Fruit fly (Drosophila melanogaster) whole organism, embryonic: ENCODE data around the gene Fancl.

Source experiments
- Asciz ChIP-seq: fragments of 200-800 bp; sonication (Bioruptor generic); optimal IDR thresholded peaks from 2 replicates; lab custom pipeline; 2017; ENCODE audit warnings: missing biosample characterization, mild to moderate bottlenecking, missing genetic modification characterization, missing genetic modification reagents
- CG10462 ChIP-seq: fragments of 200-800 bp; sonication (Bioruptor generic); optimal IDR thresholded peaks from 2 replicates; lab custom pipeline; 2016; ENCODE audit warnings: missing biosample characterization, missing genetic modification characterization
- CG10654 ChIP-seq: fragments of 200-800 bp; sonication (Bioruptor generic); optimal IDR thresholded peaks from 2 replicates; lab custom pipeline; 2016; ENCODE audit warnings: missing biosample characterization, missing genetic modification characterization
- CG11085 ChIP-seq: fragments of 200-800 bp; sonication (Bioruptor generic); IDR thresholded peaks from 2 replicates; pipeline ENCODE4 v1.3.6; 2022; ENCODE audit warnings: missing biosample characterization, missing genetic modification characterization
- CG11723 ChIP-seq: fragments of 200-800 bp; sonication (Bioruptor generic); optimal IDR thresholded peaks from 2 replicates; lab custom pipeline; 2017; ENCODE audit warnings: missing biosample characterization, mild to moderate bottlenecking, missing genetic modification characterization
- CG15073 ChIP-seq: fragments of 200-800 bp; sonication (Bioruptor generic); optimal IDR thresholded peaks from 2 replicates; lab custom pipeline; 2016; ENCODE audit warnings: missing biosample characterization, missing genetic modification characterization
- CG1602 ChIP-seq: fragments of 200-800 bp; sonication (Bioruptor generic); optimal IDR thresholded peaks from 3 replicates; lab custom pipeline; 2016; ENCODE audit warnings: missing biosample characterization, missing genetic modification characterization
- CG1792 ChIP-seq: fragments of 200-800 bp; sonication (Bioruptor generic); optimal IDR thresholded peaks from 2 replicates; lab custom pipeline; 2016; ENCODE audit warnings: missing biosample characterization, missing genetic modification characterization
- CG2678 ChIP-seq: fragments of 200-800 bp; sonication (Bioruptor generic); optimal IDR thresholded peaks from 3 replicates; lab custom pipeline; 2019; ENCODE audit warnings: missing biosample characterization, mild to moderate bottlenecking, missing genetic modification characterization, moderate library complexity
- CG2875 ChIP-seq: fragments of 200-800 bp; sonication (Bioruptor generic); optimal IDR thresholded peaks from 2 replicates; lab custom pipeline; 2017; ENCODE audit warnings: missing biosample characterization, mild to moderate bottlenecking, missing genetic modification characterization, missing genetic modification reagents
- CG2889 ChIP-seq: fragments of 200-800 bp; sonication (Bioruptor generic); IDR thresholded peaks from 3 replicates; pipeline ENCODE4 v1.3.6; 2022; ENCODE audit warnings: missing biosample characterization, missing genetic modification characterization
- CG3407 ChIP-seq: fragments of 200-800 bp; sonication (Bioruptor generic); optimal IDR thresholded peaks from 2 replicates; lab custom pipeline; 2018; ENCODE audit warnings: missing biosample characterization, mild to moderate bottlenecking, missing genetic modification characterization
- CG34224 ChIP-seq: fragments of 200-800 bp; sonication (Bioruptor generic); IDR thresholded peaks from 3 replicates; pipeline ENCODE4 v1.3.6; 2022; ENCODE audit warnings: missing biosample characterization, missing genetic modification characterization; ENCODE audit not compliant: partially characterized antibody
- CG4707 ChIP-seq: fragments of 200-800 bp; sonication (Bioruptor generic); optimal IDR thresholded peaks from 2 replicates; lab custom pipeline; 2018; ENCODE audit warnings: missing biosample characterization, mild to moderate bottlenecking, missing genetic modification characterization, moderate library complexity
- CG4820 ChIP-seq: fragments of 200-800 bp; sonication (Bioruptor generic); optimal IDR thresholded peaks from 3 replicates; lab custom pipeline; 2016; ENCODE audit warnings: missing biosample characterization, missing genetic modification characterization
- CG5245 ChIP-seq: fragments of 200-800 bp; sonication (Bioruptor generic); optimal IDR thresholded peaks from 3 replicates; lab custom pipeline; 2016; ENCODE audit warnings: missing biosample characterization, missing genetic modification characterization
- CG6813 ChIP-seq: fragments of 200-800 bp; sonication (Bioruptor generic); optimal IDR thresholded peaks from 2 replicates; lab custom pipeline; 2017; ENCODE audit warnings: missing biosample characterization, missing genetic modification characterization, mild to moderate bottlenecking, moderate library complexity, missing genetic modification reagents
- CG7839 ChIP-seq: fragments of 200-800 bp; sonication (Bioruptor generic); optimal IDR thresholded peaks from 3 replicates; lab custom pipeline; 2018; ENCODE audit warnings: missing biosample characterization, mild to moderate bottlenecking, missing genetic modification characterization, moderate library complexity
- ERR ChIP-seq: fragments of 200-800 bp; sonication (Bioruptor generic); optimal IDR thresholded peaks from 2 replicates; lab custom pipeline; 2016; ENCODE audit warnings: missing biosample characterization, missing genetic modification characterization
- Fer3 ChIP-seq: fragments of 200-800 bp; sonication (Bioruptor generic); optimal IDR thresholded peaks from 2 replicates; lab custom pipeline; 2018; ENCODE audit warnings: missing biosample characterization, mild to moderate bottlenecking, missing genetic modification characterization, moderate library complexity
- Gug ChIP-seq: fragments of 200-800 bp; sonication (Bioruptor generic); IDR thresholded peaks from 4 replicates; pipeline ENCODE4 v1.3.6; 2022; ENCODE audit warnings: missing biosample characterization, missing genetic modification characterization
- HLH3B ChIP-seq: fragments of 200-800 bp; sonication (Bioruptor generic); IDR thresholded peaks from 2 replicates; pipeline ENCODE4 v1.3.6; 2022; ENCODE audit warnings: missing biosample characterization, missing genetic modification characterization
- HmgZ ChIP-seq: fragments of 200-800 bp; sonication (Bioruptor generic); optimal IDR thresholded peaks from 2 replicates; lab custom pipeline; 2018; ENCODE audit warnings: missing biosample characterization, mild to moderate bottlenecking, missing genetic modification characterization
- Hsf ChIP-seq: fragments of 200-800 bp; sonication (Bioruptor generic); optimal IDR thresholded peaks from 3 replicates; lab custom pipeline; 2016; ENCODE audit warnings: missing biosample characterization, missing genetic modification characterization
- Med ChIP-seq: fragments of 200-800 bp; sonication (Bioruptor generic); peaks from one replicate; lab custom pipeline; 2016; ENCODE audit warnings: missing biosample characterization, missing genetic modification characterization, mild to moderate bottlenecking, inconsistent platforms, moderate library complexity
- Meics ChIP-seq: fragments of 200-800 bp; sonication (Bioruptor generic); optimal IDR thresholded peaks from 2 replicates; lab custom pipeline; 2017; ENCODE audit warnings: missing biosample characterization, mild to moderate bottlenecking, missing genetic modification characterization
- Nf-YA ChIP-seq: fragments of 200-800 bp; sonication (Bioruptor generic); IDR thresholded peaks from 2 replicates; pipeline ENCODE4 v1.3.6; 2022; ENCODE audit warnings: missing biosample characterization, missing genetic modification characterization
- Scr ChIP-seq: fragments of 200-800 bp; sonication (Bioruptor generic); IDR thresholded peaks from 2 replicates; pipeline ENCODE4 v1.3.6; 2022; ENCODE audit warnings: missing biosample characterization, missing genetic modification characterization; ENCODE audit not compliant: partially characterized antibody
- YL-1 ChIP-seq: fragments of 200-800 bp; sonication (Bioruptor generic); optimal IDR thresholded peaks from 3 replicates; lab custom pipeline; 2017; ENCODE audit warnings: missing biosample characterization, mild to moderate bottlenecking, missing genetic modification characterization
- ab ChIP-seq: fragments of 200-800 bp; sonication (Bioruptor generic); optimal IDR thresholded peaks from 2 replicates; lab custom pipeline; 2016; ENCODE audit warnings: missing biosample characterization, missing genetic modification characterization
- abd-A ChIP-seq: fragments of 200-800 bp; sonication (Bioruptor generic); optimal IDR thresholded peaks from 3 replicates; lab custom pipeline; 2019; ENCODE audit warnings: missing biosample characterization, mild to moderate bottlenecking, missing genetic modification characterization, moderate library complexity
- croc ChIP-seq: fragments of 200-800 bp; sonication (Bioruptor generic); conservative IDR thresholded peaks from 3 replicates; pipeline ENCODE4 v1.3.6; 2022; ENCODE audit warnings: missing biosample characterization, missing genetic modification characterization
- fd102C ChIP-seq: fragments of 200-800 bp; sonication (Bioruptor generic); optimal IDR thresholded peaks from 2 replicates; lab custom pipeline; 2018; ENCODE audit warnings: missing biosample characterization, mild to moderate bottlenecking, missing genetic modification characterization, moderate library complexity
- hb ChIP-seq: fragments of 200-800 bp; sonication (Bioruptor generic); IDR thresholded peaks from 3 replicates; pipeline ENCODE4 v1.3.6; 2022; ENCODE audit warnings: missing biosample characterization, missing genetic modification characterization; ENCODE audit not compliant: partially characterized antibody
- hbn ChIP-seq: fragments of 200-800 bp; sonication (Bioruptor generic); IDR thresholded peaks from 2 replicates; pipeline ENCODE4 v1.3.6; 2022; ENCODE audit warnings: missing biosample characterization, missing genetic modification characterization; ENCODE audit not compliant: partially characterized antibody
- hth ChIP-seq: fragments of >200 bp; optimal IDR thresholded peaks from 2 replicates; lab custom pipeline; 2017; ENCODE audit warnings: inconsistent platforms
- kah ChIP-seq: fragments of 200-800 bp; sonication (Bioruptor generic); optimal IDR thresholded peaks from 2 replicates; lab custom pipeline; 2018; ENCODE audit warnings: missing biosample characterization, mild to moderate bottlenecking, missing genetic modification characterization
- kay ChIP-seq: fragments of 200-800 bp; sonication (Bioruptor generic); optimal IDR thresholded peaks from 2 replicates; lab custom pipeline; 2016; ENCODE audit warnings: missing biosample characterization, missing genetic modification characterization
- pb ChIP-seq: fragments of 200-800 bp; sonication (Bioruptor generic); optimal IDR thresholded peaks from 3 replicates; lab custom pipeline; 2016; ENCODE audit warnings: missing biosample characterization, missing genetic modification characterization
- peb ChIP-seq: fragments of 200-800 bp; sonication (Bioruptor generic); IDR thresholded peaks from 2 replicates; pipeline ENCODE4 v1.3.6; 2022; ENCODE audit warnings: missing biosample characterization, missing genetic modification characterization
- pum ChIP-seq: fragments of 200-800 bp; sonication (Bioruptor generic); optimal IDR thresholded peaks from 2 replicates; lab custom pipeline; 2016; ENCODE audit warnings: missing biosample characterization, missing genetic modification characterization
- rib ChIP-seq: fragments of 200-800 bp; sonication (Bioruptor generic); IDR thresholded peaks from 2 replicates; pipeline ENCODE4 v1.3.6; 2022; ENCODE audit warnings: missing biosample characterization, missing genetic modification characterization
- sens-2 ChIP-seq: fragments of 200-800 bp; sonication (Bioruptor generic); IDR thresholded peaks from 2 replicates; pipeline ENCODE4 v1.3.6; 2022; ENCODE audit warnings: missing biosample characterization, missing genetic modification characterization
- slou ChIP-seq: fragments of 200-800 bp; sonication (Bioruptor generic); optimal IDR thresholded peaks from 3 replicates; lab custom pipeline; 2016; ENCODE audit warnings: missing biosample characterization, missing genetic modification characterization
- sqz ChIP-seq: fragments of 200-800 bp; sonication (Bioruptor generic); optimal IDR thresholded peaks from 3 replicates; lab custom pipeline; 2018; ENCODE audit warnings: missing biosample characterization, mild to moderate bottlenecking, missing genetic modification characterization
- ssp ChIP-seq: fragments of 200-800 bp; sonication (Bioruptor generic); IDR thresholded peaks from 2 replicates; pipeline ENCODE4 v1.3.6; 2022; ENCODE audit warnings: missing biosample characterization, missing genetic modification characterization
- tio ChIP-seq: fragments of 200-800 bp; sonication (Bioruptor generic); optimal IDR thresholded peaks from 2 replicates; lab custom pipeline; 2017; ENCODE audit warnings: missing biosample characterization, missing genetic modification characterization, inconsistent platforms
- tna ChIP-seq: fragments of 200-800 bp; sonication (Bioruptor generic); IDR thresholded peaks from 2 replicates; pipeline ENCODE4 v1.3.6; 2022; ENCODE audit warnings: missing biosample characterization, missing genetic modification characterization; ENCODE audit not compliant: partially characterized antibody
- zf30C ChIP-seq: fragments of 200-800 bp; sonication (Bioruptor generic); optimal IDR thresholded peaks from 3 replicates; lab custom pipeline; 2018; ENCODE audit warnings: missing biosample characterization, mild to moderate bottlenecking, missing genetic modification characterization

Fancl gene

dm6 chr3R:10087206-10087927, 34.7 kb upstream of the Fancl start (continued):
- peak; percentile 96 for TF ChIP-seq Med
- TF ChIP-seq HLH3B, result peak; percentile 69
- TF ChIP-seq ab, result peak; percentile 59
- TF ChIP-seq slou, result peak; percentile 47
- no peak for TF ChIP-seq hb (GFP tag; lab: Robert Waterston, UW)
- TF ChIP-seq CG7839 (tag; lab: Kevin White, UChicago), result peak; percentile 69
- TF ChIP-seq CG11085 (GFP tag; lab: Robert Waterston, UW), result no peak; the same call in 1 of the 2 replicates
- peak; percentile 41 for TF ChIP-seq sqz (GFP tag; lab: Kevin White, UChicago)
- peak; percentile 55; the same call in 1 of the 3 replicates for TF ChIP-seq CG2889
- TF ChIP-seq CG1792 (GFP tag; lab: Kevin White, UChicago), result peak; percentile 48
- TF ChIP-seq hth (lab: Kevin White, UChicago), result no peak
- no peak for TF ChIP-seq fd102C (GFP tag; lab: Kevin White, UChicago)
- TF ChIP-seq sens-2 (GFP tag; lab: Robert Waterston, UW), result peak; percentile 49; the same call in 1 of the 2 replicates
- TF ChIP-seq CG10654, result peak; percentile 62
- TF ChIP-seq zf30C (GFP tag; lab: Kevin White, UChicago), result no peak
- peak; percentile 41 for TF ChIP-seq pb (GFP tag; lab: Kevin White, UChicago)
- TF ChIP-seq abd-A (tag; lab: Kevin White, UChicago), result peak; percentile 87
- no peak for TF ChIP-seq rib (GFP tag; lab: Robert Waterston, UW)
- TF ChIP-seq CG34224 (GFP tag; lab: Robert Waterston, UW), result no peak
- no peak for TF ChIP-seq Scr (GFP tag; lab: Robert Waterston, UW)
- peak; percentile 75 for TF ChIP-seq Meics (GFP tag; lab: Kevin White, UChicago)
- TF ChIP-seq Asciz, result peak; percentile 51
- peak; percentile 57 for TF ChIP-seq Fer3 (tag; lab: Kevin White, UChicago)
- TF ChIP-seq CG2678 (tag; lab: Kevin White, UChicago), result peak; percentile 73
- TF ChIP-seq Nf-YA (GFP tag; lab: Robert Waterston, UW), result peak; percentile 54; the same call in 1 of the 2 replicates
- 0 out of 2 replicates have a peak, but pooled peaks have one; percentile 11 for TF ChIP-seq peb (GFP tag; lab: Robert Waterston, UW)
- TF ChIP-seq CG10462 (GFP tag; lab: Kevin White, UChicago), result peak; percentile 10
- TF ChIP-seq HmgZ (tag; lab: Kevin White, UChicago), result no peak
- TF ChIP-seq tio (GFP tag; lab: Kevin White, UChicago), result peak; percentile 64
- peak; percentile 77 for TF ChIP-seq Gug (GFP tag; lab: Robert Waterston, UW)
- TF ChIP-seq YL-1 (GFP tag; lab: Kevin White, UChicago), result no peak
- TF ChIP-seq hbn (GFP tag; lab: Robert Waterston, UW), result no peak
- TF ChIP-seq kah (GFP tag; lab: Kevin White, UChicago), result no peak
- no peak for TF ChIP-seq tna
- TF ChIP-seq CG4707 (GFP tag; lab: Kevin White, UChicago), result no peak
- TF ChIP-seq Hsf (GFP tag; lab: Kevin White, UChicago), result peak; percentile 75
- no peak for TF ChIP-seq CG15073 (GFP tag; lab: Kevin White, UChicago)
- peak; percentile 53 for TF ChIP-seq CG4820 (GFP tag; lab: Kevin White, UChicago)
- peak; percentile 43 for TF ChIP-seq CG3407 (GFP tag; lab: Kevin White, UChicago)
- TF ChIP-seq ERR (GFP tag; lab: Kevin White, UChicago), result peak; percentile 50
- peak; percentile 41 for TF ChIP-seq pum
- TF ChIP-seq kay, result peak; percentile 6
- peak; percentile 53 for TF ChIP-seq CG1602 (GFP tag; lab: Kevin White, UChicago)
- TF ChIP-seq CG6813 (GFP tag; lab: Kevin White, UChicago), result no peak
- peak; percentile 40; the same call in 1 of the 3 replicates for TF ChIP-seq croc (GFP tag; lab: Robert Waterston, UW)
- peak; percentile 40; the same call in 1 of the 2 replicates for TF ChIP-seq ssp
- TF ChIP-seq CG2875, result peak; percentile 40
- TF ChIP-seq CG5245 (GFP tag; lab: Kevin White, UChicago), result peak; percentile 12
- peak; percentile 54 for TF ChIP-seq CG11723 (GFP tag; lab: Kevin White, UChicago)
